Worm (Caenorhabditis elegans) whole organism, L3 larva: ENCODE results near the gene B0496.1.

Source experiments
- R02D3.7 ChIP-seq: fragments of 150-350 bp; optimal IDR thresholded peaks from 2 replicates; lab custom pipeline; 2014; ENCODE audit warnings: missing biosample characterization, missing genetic modification characterization
- ZK546.5 ChIP-seq: sonication (generic microtip); optimal IDR thresholded peaks from 2 replicates; lab custom pipeline; 2017; ENCODE audit warnings: missing biosample characterization, missing genetic modification characterization
- ama-1 ChIP-seq: fragments of 150-350 bp; optimal IDR thresholded peaks from 2 replicates; lab custom pipeline; 2018
- ceh-16 ChIP-seq: sonication (generic microtip); optimal IDR thresholded peaks from 2 replicates; lab custom pipeline; 2017; ENCODE audit warnings: missing biosample characterization, missing genetic modification characterization
- ceh-28 ChIP-seq: fragments of 150-350 bp; optimal IDR thresholded peaks from 2 replicates; lab custom pipeline; 2014; ENCODE audit warnings: missing biosample characterization, missing genetic modification reagents, missing genetic modification characterization
- ceh-9 ChIP-seq: sonication (generic microtip); optimal IDR thresholded peaks from 2 replicates; lab custom pipeline; 2018; ENCODE audit warnings: missing biosample characterization, missing genetic modification characterization
- daf-12 ChIP-seq: fragments of 150-350 bp; optimal IDR thresholded peaks from 2 replicates; lab custom pipeline; 2014; ENCODE audit warnings: missing biosample characterization, missing genetic modification reagents, missing genetic modification characterization
- egl-27 ChIP-seq: sonication (generic microtip); optimal IDR thresholded peaks from 4 replicates; lab custom pipeline; 2017; ENCODE audit warnings: missing biosample characterization, missing genetic modification reagents, missing genetic modification characterization
- egl-5 ChIP-seq: fragments of 150-350 bp; optimal IDR thresholded peaks from 2 replicates; lab custom pipeline; 2017; ENCODE audit warnings: missing biosample characterization, missing genetic modification reagents, missing genetic modification characterization, inconsistent platforms
- elt-1 ChIP-seq: fragments of 150-350 bp; optimal IDR thresholded peaks from 2 replicates; lab custom pipeline; 2014; ENCODE audit warnings: missing biosample characterization, missing genetic modification characterization
- elt-2 ChIP-seq: sonication (generic microtip); optimal IDR thresholded peaks from 2 replicates; lab custom pipeline; 2016; ENCODE audit warnings: missing genetic modification reagents, mild to moderate bottlenecking, missing genetic modification characterization, missing compliant biosample characterization
- elt-3 ChIP-seq, 3 experiments: fragments of 150-350 bp in 1 of 3; sonication (generic microtip) in 2 of 3; optimal IDR thresholded peaks; 2 replicates in 2 of 3; 4 replicates in 1 of 3; lab custom pipeline; 2014 to 2017; ENCODE audit warnings: missing biosample characterization in 3 of 3, missing genetic modification characterization in 3 of 3
- eor-1 ChIP-seq, 2 experiments: fragments of 150-350 bp; optimal IDR thresholded peaks; 2 replicates each; lab custom pipeline; 2014 to 2018; ENCODE audit warnings: missing biosample characterization in 2 of 2, missing genetic modification characterization in 2 of 2
- fkh-10 ChIP-seq: sonication (generic microtip); optimal IDR thresholded peaks from 2 replicates; lab custom pipeline; 2017; ENCODE audit warnings: missing biosample characterization, missing genetic modification reagents, missing genetic modification characterization
- fkh-2 ChIP-seq: fragments of 150-350 bp; optimal IDR thresholded peaks from 2 replicates; lab custom pipeline; 2014; ENCODE audit warnings: missing biosample characterization, missing genetic modification reagents, missing genetic modification characterization
- fos-1 ChIP-seq: fragments of 150-350 bp; optimal IDR thresholded peaks from 2 replicates; lab custom pipeline; 2014; ENCODE audit warnings: missing biosample characterization, missing genetic modification characterization
- hmg-11 ChIP-seq: sonication (generic microtip); optimal IDR thresholded peaks from 2 replicates; lab custom pipeline; 2016; ENCODE audit warnings: missing genetic modification characterization, missing compliant biosample characterization
- jun-1 ChIP-seq: fragments of 150-350 bp; optimal IDR thresholded peaks from 2 replicates; lab custom pipeline; 2014; ENCODE audit warnings: missing biosample characterization, missing genetic modification reagents, missing genetic modification characterization
- lin-39 ChIP-seq: fragments of 150-350 bp; optimal IDR thresholded peaks from 2 replicates; lab custom pipeline; 2018; ENCODE audit warnings: missing biosample characterization, missing genetic modification reagents, missing genetic modification characterization
- lsy-12 ChIP-seq: sonication (generic microtip); optimal IDR thresholded peaks from 2 replicates; lab custom pipeline; 2016; ENCODE audit warnings: mild to moderate bottlenecking, missing genetic modification characterization, missing compliant biosample characterization
- mdl-1 ChIP-seq: fragments of 150-350 bp; optimal IDR thresholded peaks from 2 replicates; lab custom pipeline; 2014; ENCODE audit warnings: missing biosample characterization, missing genetic modification characterization
- mml-1 ChIP-seq: fragments of 150-350 bp; sonication (generic microtip); optimal IDR thresholded peaks from 3 replicates; lab custom pipeline; 2014; ENCODE audit warnings: missing biosample characterization, missing genetic modification characterization
- nfya-1 ChIP-seq: sonication (generic microtip); optimal IDR thresholded peaks from 2 replicates; lab custom pipeline; 2017; ENCODE audit warnings: missing genetic modification characterization, mild to moderate bottlenecking, missing compliant biosample characterization, antibody characterized with exemption, moderate library complexity; ENCODE audit not compliant: insufficient read depth
- nhr-11 ChIP-seq: fragments of 150-350 bp; optimal IDR thresholded peaks from 2 replicates; lab custom pipeline; 2014; ENCODE audit warnings: missing biosample characterization, missing genetic modification characterization
- nhr-23 ChIP-seq: fragments of 150-350 bp; optimal IDR thresholded peaks from 2 replicates; lab custom pipeline; 2014; ENCODE audit warnings: missing biosample characterization, missing genetic modification reagents, missing genetic modification characterization
- nhr-237 ChIP-seq: fragments of 150-350 bp; optimal IDR thresholded peaks from 2 replicates; lab custom pipeline; 2014; ENCODE audit warnings: missing biosample characterization, missing genetic modification characterization
- nhr-67 ChIP-seq: fragments of 150-350 bp; optimal IDR thresholded peaks from 2 replicates; lab custom pipeline; 2014; ENCODE audit warnings: missing biosample characterization, missing genetic modification characterization
- nhr-76 ChIP-seq: fragments of 150-350 bp; sonication (generic microtip); optimal IDR thresholded peaks from 5 replicates; lab custom pipeline; 2014; ENCODE audit warnings: missing biosample characterization, missing genetic modification characterization
- nhr-77 ChIP-seq: fragments of 150-350 bp; optimal IDR thresholded peaks from 2 replicates; lab custom pipeline; 2014; ENCODE audit warnings: missing biosample characterization, missing genetic modification characterization
- pqm-1 ChIP-seq: fragments of 150-350 bp; optimal IDR thresholded peaks from 2 replicates; lab custom pipeline; 2017; ENCODE audit warnings: missing biosample characterization, missing genetic modification characterization, inconsistent platforms
- sea-2 ChIP-seq: fragments of 150-350 bp; sonication (generic microtip); optimal IDR thresholded peaks from 4 replicates; lab custom pipeline; 2014; ENCODE audit warnings: missing biosample characterization, missing genetic modification reagents, missing genetic modification characterization
- skn-1 ChIP-seq: fragments of 150-350 bp; optimal IDR thresholded peaks from 2 replicates; lab custom pipeline; 2014; ENCODE audit warnings: missing biosample characterization, missing genetic modification characterization
- snpc-4 ChIP-seq: fragments of 150-350 bp; optimal IDR thresholded peaks from 2 replicates; lab custom pipeline; 2014; ENCODE audit warnings: missing biosample characterization, missing genetic modification characterization
- unc-39 ChIP-seq: sonication (generic microtip); optimal IDR thresholded peaks from 4 replicates; lab custom pipeline; 2017; ENCODE audit warnings: missing biosample characterization, missing genetic modification characterization
- unc-62 ChIP-seq: fragments of 150-350 bp; sonication (generic microtip); optimal IDR thresholded peaks from 4 replicates; lab custom pipeline; 2014; ENCODE audit warnings: missing biosample characterization, missing genetic modification reagents, missing genetic modification characterization
- zag-1 ChIP-seq: fragments of 150-350 bp; optimal IDR thresholded peaks from 2 replicates; lab custom pipeline; 2014; ENCODE audit warnings: missing biosample characterization, missing genetic modification characterization
- ztf-11 ChIP-seq: fragments of 150-350 bp; optimal IDR thresholded peaks from 2 replicates; lab custom pipeline; 2014; ENCODE audit warnings: missing biosample characterization, missing genetic modification characterization
- ztf-4 ChIP-seq: fragments of 150-350 bp; optimal IDR thresholded peaks from 2 replicates; lab custom pipeline; 2014; ENCODE audit warnings: missing biosample characterization, missing genetic modification characterization

The B0496.1 gene

DNA sequence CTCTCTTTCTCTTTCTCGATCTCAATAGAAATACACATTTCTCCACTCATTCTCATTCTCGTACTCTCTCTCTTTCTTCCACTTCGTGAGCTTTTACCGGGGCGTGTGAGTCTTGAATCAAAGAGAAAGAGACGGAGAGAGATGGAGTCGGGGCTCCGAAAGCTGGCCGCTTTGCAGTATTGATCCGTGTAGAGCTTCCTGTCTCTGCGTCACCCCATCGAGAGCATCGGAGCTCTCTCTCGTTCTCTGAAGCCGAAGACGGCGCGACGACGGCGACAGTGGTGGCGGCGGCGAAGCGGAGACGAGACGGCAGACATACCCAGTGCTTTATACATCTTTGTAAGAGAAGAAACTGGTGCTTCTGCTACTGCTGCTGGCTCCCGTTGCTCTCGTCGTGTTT, 44.0 kb upstream of the B0496.1 start (continued):
- no peak for TF ChIP-seq egl-27 (tag; lab: Kevin White, UChicago)
- TF ChIP-seq egl-5 (tag; lab: Kevin White, UChicago): peak; percentile 71
- peak; percentile 69 for TF ChIP-seq nhr-11 (tag; lab: Kevin White, UChicago)
- TF ChIP-seq jun-1: no peak
- no peak for TF ChIP-seq elt-3 (tag; optimal IDR thresholded peaks at IDR 0.05; lab: Kevin White, UChicago)
- TF ChIP-seq zag-1: peak; percentile 22
- TF ChIP-seq nhr-237 (tag; lab: Kevin White, UChicago): no peak
- no peak for TF ChIP-seq nhr-23 (tag; lab: Kevin White, UChicago)
- TF ChIP-seq nhr-76 (tag; lab: Kevin White, UChicago): no peak

DNA sequence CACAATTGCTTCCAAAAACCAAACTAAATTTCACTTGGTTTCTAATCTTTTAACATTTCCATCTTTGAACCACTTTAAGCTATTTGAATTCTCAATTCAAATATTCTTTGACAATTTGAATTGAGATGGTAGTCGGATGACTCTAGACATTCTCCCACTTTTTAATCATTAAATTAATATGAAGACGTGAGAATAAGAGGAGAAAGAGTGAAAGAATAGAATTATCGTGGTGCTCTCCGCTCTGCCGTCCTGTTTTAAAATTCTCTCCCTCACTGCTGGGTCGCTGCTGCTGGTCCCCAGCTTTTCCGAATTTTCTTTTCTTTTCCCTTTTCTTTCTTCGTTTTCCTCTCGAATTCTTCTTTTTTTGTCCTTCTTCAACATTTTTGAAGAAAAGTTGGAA, 42.7 kb upstream of the B0496.1 start:
- no peak for TF ChIP-seq skn-1 (tag; lab: Kevin White, UChicago)

DNA sequence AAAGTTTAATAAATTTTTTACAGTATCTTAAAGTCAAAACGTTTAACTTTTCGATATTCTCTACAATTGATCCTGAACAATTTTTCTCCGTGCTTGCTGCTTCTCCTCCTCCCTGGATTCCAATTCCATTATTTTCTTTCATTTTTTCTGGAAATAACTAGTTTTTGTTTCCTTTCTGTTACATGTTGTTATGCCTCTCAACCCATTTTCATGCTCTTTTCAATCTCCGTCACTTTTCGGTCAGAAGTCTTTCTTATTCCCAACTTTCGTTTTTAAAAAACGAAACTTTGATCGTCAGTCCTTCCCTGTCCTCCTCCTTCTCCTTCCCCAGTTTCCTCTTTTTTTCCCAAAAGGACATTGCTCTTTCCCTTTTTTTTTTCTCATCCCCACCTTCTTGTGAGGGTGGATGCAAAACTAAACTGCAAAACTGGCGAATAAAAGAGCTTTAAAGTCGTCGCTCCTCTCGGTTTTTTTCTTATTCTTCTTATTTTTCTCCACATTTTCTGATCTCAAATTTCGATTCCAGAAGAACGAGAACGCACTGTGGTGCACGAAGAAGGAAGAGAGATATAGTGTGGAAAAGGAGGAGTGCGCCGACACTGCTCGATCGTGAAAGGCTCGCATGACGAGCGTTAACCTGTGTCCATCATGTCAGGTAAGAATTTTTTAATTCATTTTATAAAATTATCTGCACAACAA, 41.0 kb upstream of the B0496.1 start, which contains the start of the genes C48A7.16 and egl-19:
TSS of gene C48A7.16 (plus strand) at position 544 of the 699 bp plus-strand sequence.
TSS of gene egl-19 (plus strand) at position 649 of the 699 bp plus-strand sequence.
- TF ChIP-seq mdl-1 (tag; lab: Kevin White, UChicago): no peak
- no peak for TF ChIP-seq lsy-12
- TF ChIP-seq lin-39 (tag; lab: Kevin White, UChicago): no peak
- TF ChIP-seq pqm-1 (tag; lab: Kevin White, UChicago): no peak
- TF ChIP-seq elt-3 (tag; optimal IDR thresholded peaks at IDR 0.05; lab: Kevin White, UChicago): no peak
- TF ChIP-seq nhr-11 (tag; lab: Kevin White, UChicago): no peak
- no peak for TF ChIP-seq fkh-10 (GFP tag; lab: Kevin White, UChicago)
- TF ChIP-seq ceh-9 (tag; lab: Kevin White, UChicago): no peak
- TF ChIP-seq ztf-4 (tag; lab: Kevin White, UChicago): no peak
- TF ChIP-seq snpc-4: no peak
- TF ChIP-seq, all 47 proteins: peak for 0

DNA sequence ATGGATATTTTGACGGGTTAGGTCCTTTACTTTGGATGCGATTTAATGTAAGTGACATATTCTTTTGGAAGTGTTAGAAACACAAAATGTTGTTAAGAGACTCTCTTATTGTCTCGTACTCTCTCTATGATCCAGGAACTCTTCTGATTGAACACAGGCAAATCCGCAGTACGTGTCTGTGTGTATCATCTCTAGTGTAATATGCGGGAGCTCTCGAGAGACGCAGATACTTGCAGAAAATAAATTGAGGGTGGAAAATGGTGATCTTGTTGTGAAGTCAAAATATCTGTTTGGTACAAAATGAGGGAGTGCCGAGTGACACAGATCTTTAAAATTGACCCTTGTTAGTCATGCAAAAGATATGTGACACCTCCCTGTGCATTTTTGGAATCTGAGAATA, 39.4 kb upstream of the B0496.1 start:
- TF ChIP-seq mml-1 (no peak), R02D3.7 (no peak), elt-2 (tag; lab: Kevin White, UChicago) (no peak), fkh-10 (GFP tag; lab: Kevin White, UChicago) (no peak), elt-3 (tag; optimal IDR thresholded peaks at IDR 0.05; lab: Kevin White, UChicago) (no peak), eor-1 (tag; optimal IDR thresholded peaks at IDR 0.05; lab: Kevin White, UChicago) (no peak), unc-39 (tag; lab: Kevin White, UChicago) (no peak), nfya-1 (no peak), hmg-11 (tag; lab: Kevin White, UChicago) (no peak), daf-12 (tag; lab: Kevin White, UChicago) (no peak), egl-5 (tag; lab: Kevin White, UChicago) (no peak), nhr-67 (tag; lab: Kevin White, UChicago) (no peak), fkh-2 (no peak), nhr-237 (tag; lab: Kevin White, UChicago) (no peak), lsy-12 (no peak)
- TF ChIP-seq, all 47 proteins: peak for 0

DNA sequence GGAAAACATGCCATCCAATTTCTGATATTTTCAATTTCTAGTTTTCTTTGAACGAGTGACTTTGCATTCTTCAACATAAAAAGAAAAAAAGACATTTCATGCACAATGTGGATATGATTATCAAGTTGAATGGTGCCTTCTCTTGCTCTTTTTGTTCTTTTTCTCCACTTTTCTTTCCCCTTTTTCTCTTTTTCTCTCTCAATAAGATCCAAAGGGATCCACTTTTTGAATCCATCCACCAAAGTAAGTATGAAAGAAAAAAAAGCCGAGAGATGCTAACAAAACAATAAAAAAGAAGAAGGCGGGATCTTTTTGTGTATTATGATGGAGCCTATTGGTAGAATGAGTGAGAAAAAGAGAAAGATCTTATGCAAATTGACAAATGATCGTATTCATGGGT, 38.8 kb upstream of the B0496.1 start:
- TF ChIP-seq fkh-10 (GFP tag; lab: Kevin White, UChicago) (peak; percentile 82), ama-1 (lab: Kevin White, UChicago) (no peak), mdl-1 (tag; lab: Kevin White, UChicago) (no peak)

DNA sequence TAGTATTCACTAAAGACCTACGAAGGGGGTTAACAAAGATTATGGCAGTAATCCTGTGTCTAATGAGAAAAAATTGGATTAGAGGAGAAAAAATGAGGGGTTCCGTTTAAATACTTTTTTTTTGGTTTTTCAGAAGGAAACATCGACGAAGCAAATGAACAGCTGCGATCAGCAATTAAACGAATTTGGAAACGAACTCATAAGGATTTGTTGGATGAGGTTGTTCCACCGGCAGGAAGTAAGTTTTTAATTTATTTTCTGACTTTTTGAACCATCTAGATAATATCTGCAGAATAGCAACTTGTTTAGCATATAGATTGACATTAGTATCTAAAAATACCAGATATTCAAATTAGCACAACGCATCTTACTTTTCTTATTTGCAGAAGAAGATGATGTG, 32.5 kb upstream of the B0496.1 start:
- TF ChIP-seq zag-1 (no peak), snpc-4 (no peak), mdl-1 (tag; lab: Kevin White, UChicago) (no peak), elt-1 (tag; lab: Kevin White, UChicago) (no peak), nfya-1 (no peak), ceh-28 (tag; lab: Kevin White, UChicago) (no peak), sea-2 (GFP tag; lab: Kevin White, UChicago) (no peak), mml-1 (no peak), elt-2 (tag; lab: Kevin White, UChicago) (no peak), nhr-77 (no peak), ZK546.5 (tag; lab: Kevin White, UChicago) (no peak), ceh-16 (tag; lab: Kevin White, UChicago) (no peak), R02D3.7 (no peak), unc-62 (no peak), nhr-23 (tag; lab: Kevin White, UChicago) (no peak), ztf-4 (tag; lab: Kevin White, UChicago) (no peak), egl-27 (tag; lab: Kevin White, UChicago) (no peak), ztf-11 (no peak), fos-1 (tag; lab: Kevin White, UChicago) (no peak)
- TF ChIP-seq, all 47 proteins: peak for 0
